Fruit fly (Drosophila melanogaster): ENCODE measurements around the gene bip1.
A peak's percentile ranks its signal among the peaks of the same experiment; 100 is the strongest.

Gene bip1

dm6 chr3L:8063214-8064156 is 5.0 kb upstream of the bip1 start, which contains the start of gene Sarm (continued):
- TF ChIP-seq ken (GFP tag; IDR thresholded peaks at IDR 0.05) = 0 out of 3 replicates have a peak, but pooled peaks have one; percentile 25
- TF ChIP-seq vfl (GFP tag; optimal IDR thresholded peaks at IDR 0.05) = no peak
- TF ChIP-seq nmo (GFP tag; optimal IDR thresholded peaks at IDR 0.05) = peak; percentile 85
- peak; percentile 27 for TF ChIP-seq CG9817 (tag; optimal IDR thresholded peaks at IDR 0.05)
- no peak for TF ChIP-seq CG15696 (tag; optimal IDR thresholded peaks at IDR 0.05)
- no peak for TF ChIP-seq Doc2 (GFP tag; IDR thresholded peaks at IDR 0.05)
- TF ChIP-seq maf-S (GFP tag; optimal IDR thresholded peaks at IDR 0.05) = peak; percentile 10
- peak; percentile 29 for TF ChIP-seq CG1603 (tag; optimal IDR thresholded peaks at IDR 0.05)
- peak; percentile 47 for TF ChIP-seq CG2120 (GFP tag; optimal IDR thresholded peaks at IDR 0.05)
- TF ChIP-seq H2.0 (GFP tag; IDR thresholded peaks at IDR 0.05) = no peak; the same call in 1 of the 2 replicates
- TF ChIP-seq pfk (GFP tag; optimal IDR thresholded peaks at IDR 0.05) = no peak
- no peak for TF ChIP-seq fd3F (GFP tag; optimal IDR thresholded peaks at IDR 0.05)
- TF ChIP-seq danr (GFP tag; IDR thresholded peaks at IDR 0.05) = no peak
- no peak for TF ChIP-seq CG3995 (GFP tag; optimal IDR thresholded peaks at IDR 0.05)
- no peak for TF ChIP-seq C15 (GFP tag; IDR thresholded peaks at IDR 0.05)
- TF ChIP-seq CG12219 (GFP tag; optimal IDR thresholded peaks at IDR 0.05) = no peak
- TF ChIP-seq ERR (GFP tag; optimal IDR thresholded peaks at IDR 0.05) = no peak
- TF ChIP-seq chn (GFP tag; optimal IDR thresholded peaks at IDR 0.05) = no peak
- TF ChIP-seq croc (GFP tag; conservative IDR thresholded peaks at IDR 0.05) = no peak
- TF ChIP-seq CG5953 (GFP tag; IDR thresholded peaks at IDR 0.05) = no peak
- TF ChIP-seq CG16863 (GFP tag; optimal IDR thresholded peaks at IDR 0.05) = peak; percentile 12
- TF ChIP-seq sim (GFP tag; IDR thresholded peaks at IDR 0.05) = no peak
- no peak for TF ChIP-seq cad (GFP tag; optimal IDR thresholded peaks at IDR 0.05)
- TF ChIP-seq bigmax (GFP tag; optimal IDR thresholded peaks at IDR 0.05) = no peak
- no peak for TF ChIP-seq CG18764 (GFP tag; optimal IDR thresholded peaks at IDR 0.05)
- TF ChIP-seq dimm (GFP tag; IDR thresholded peaks at IDR 0.05) = no peak
- TF ChIP-seq CG4820 (GFP tag; optimal IDR thresholded peaks at IDR 0.05) = peak; percentile 19
- TF ChIP-seq Opbp (GFP tag; IDR thresholded peaks at IDR 0.05; ENCODE audit: partially characterized antibody) = 0 out of 3 replicates have a peak, but pooled peaks have one; percentile 45
- TF ChIP-seq CG10543 (GFP tag; optimal IDR thresholded peaks at IDR 0.05) = peak; percentile 53
- TF ChIP-seq esg (GFP tag; conservative IDR thresholded peaks at IDR 0.05) = no peak
- no peak for TF ChIP-seq cas (GFP tag; IDR thresholded peaks at IDR 0.05)
- TF ChIP-seq CG10366 (GFP tag; IDR thresholded peaks at IDR 0.05) = no peak
- 0 out of 2 replicates have a peak, but pooled peaks have one; percentile 26 for TF ChIP-seq seq (GFP tag; IDR thresholded peaks at IDR 0.05)
- no peak for TF ChIP-seq Optix (GFP tag; IDR thresholded peaks at IDR 0.05)
- no peak for TF ChIP-seq schlank (tag; optimal IDR thresholded peaks at IDR 0.05)
- peak; percentile 96 for TF ChIP-seq chinmo (GFP tag; IDR thresholded peaks at IDR 0.05; ENCODE audit: partially characterized antibody)
- no peak for TF ChIP-seq cato (GFP tag; optimal IDR thresholded peaks at IDR 0.05; ENCODE audit: borderline replicate concordance)
- TF ChIP-seq CG10209 (GFP tag; optimal IDR thresholded peaks at IDR 0.05) = peak; percentile 3
- no peak for TF ChIP-seq hkb (optimal IDR thresholded peaks at IDR 0.05)
- peak; percentile 15; the same call in 1 of the 2 replicates for TF ChIP-seq hkb (GFP tag; IDR thresholded peaks at IDR 0.05)
- no peak for TF ChIP-seq Ada2b (GFP tag; IDR thresholded peaks at IDR 0.05)
- TF ChIP-seq gt (GFP tag; IDR thresholded peaks at IDR 0.05) = no peak
- no peak for TF ChIP-seq CG1832 (GFP tag; optimal IDR thresholded peaks at IDR 0.05)
- TF ChIP-seq Spps (tag; optimal IDR thresholded peaks at IDR 0.05) = no peak
- TF ChIP-seq Fer3 (tag; optimal IDR thresholded peaks at IDR 0.05) = peak; percentile 27
- no peak for TF ChIP-seq ac (GFP tag; optimal IDR thresholded peaks at IDR 0.05)
- no peak for TF ChIP-seq CG10462 (GFP tag; optimal IDR thresholded peaks at IDR 0.05)
- TF ChIP-seq CG31388 (GFP tag; optimal IDR thresholded peaks at IDR 0.05) = no peak
- 0 out of 3 replicates have a peak, but pooled peaks have one; percentile 39 for TF ChIP-seq Dbx (GFP tag; IDR thresholded peaks at IDR 0.05)
- no peak for TF ChIP-seq gsb (GFP tag; IDR thresholded peaks at IDR 0.05)
